Fruit fly (Drosophila melanogaster) Kc167 (cell line): ENCODE results near the gene PGS1.

Source experiments
- Myc ChIP-seq: fragments of >200 bp; optimal IDR thresholded peaks from 2 replicates; lab custom pipeline; 2017; ENCODE audit warnings: missing external identifiers
- Sin3A ChIP-seq: fragments of >200 bp; optimal IDR thresholded peaks from 2 replicates; lab custom pipeline; 2018; ENCODE audit warnings: missing external identifiers
- h ChIP-seq: fragments of >200 bp; optimal IDR thresholded peaks from 3 replicates; lab custom pipeline; 2018; ENCODE audit warnings: missing external identifiers
- insv ChIP-seq: fragments of >200 bp; optimal IDR thresholded peaks from 3 replicates; lab custom pipeline; 2018; ENCODE audit warnings: missing external identifiers
- psq ChIP-seq: fragments of >200 bp; optimal IDR thresholded peaks from 2 replicates; lab custom pipeline; 2017; ENCODE audit warnings: missing external identifiers
- ttk ChIP-seq: sonication (Bioruptor generic); optimal IDR thresholded peaks from 2 replicates; lab custom pipeline; 2017; ENCODE audit warnings: missing external identifiers

Gene PGS1

dm6 chr3R:18745961-18746468, at the start of gene PGS1, which contains the start of gene gwl:
TSS of gene PGS1 (minus strand) at chr3R:18746041.
TSS of gene gwl (plus strand) at chr3R:18746370.
- TF ChIP-seq Sin3A (lab: Kevin White, UChicago) (no peak), Myc (no peak), ttk (lab: Kevin White, UChicago) (no peak), h (lab: Kevin White, UChicago) (no peak), insv (lab: Kevin White, UChicago) (no peak), psq (lab: Kevin White, UChicago) (no peak)

DNA sequence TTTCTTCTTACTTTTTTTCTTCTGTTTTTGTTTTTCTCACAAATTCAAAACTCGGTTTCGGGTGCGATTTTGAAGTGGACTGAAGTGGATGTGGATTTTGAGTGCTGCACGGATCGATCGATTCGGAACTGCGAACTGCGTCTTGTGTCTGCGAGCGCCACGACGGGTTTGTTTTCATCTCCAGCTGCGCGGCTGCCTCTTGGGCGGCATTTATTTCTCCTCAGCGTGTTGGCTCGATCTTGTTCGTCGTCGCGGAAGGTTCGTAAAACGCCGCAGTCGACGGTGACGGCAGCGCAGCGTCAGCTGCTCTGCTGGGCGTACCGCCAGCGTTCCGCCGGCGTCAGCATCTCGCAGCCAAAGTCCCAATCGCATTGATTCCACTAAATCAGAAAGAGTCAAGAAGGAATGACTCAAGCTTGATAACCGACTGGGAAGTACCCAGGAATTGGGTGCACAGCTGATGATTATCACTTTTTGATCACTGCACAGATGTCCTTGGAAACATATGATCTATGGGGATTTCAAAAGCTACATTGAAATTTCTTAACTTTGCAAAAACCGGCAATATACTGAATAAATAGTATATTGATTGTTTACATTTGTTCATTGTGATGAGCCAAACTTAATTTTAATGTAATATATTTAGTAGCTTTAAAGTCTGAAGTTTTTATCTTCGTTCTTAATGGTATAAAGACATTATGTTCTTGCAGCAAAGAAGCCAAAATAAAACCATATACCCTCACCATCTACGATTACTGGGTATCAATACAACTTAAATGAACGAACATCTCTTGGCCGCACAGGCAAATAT, 49.4 kb upstream of the PGS1 start, which contains the start of gene CG7720:
Gene CG7720 (minus strand): TSS at position 170 of the 811 bp plus-strand sequence.
- TF ChIP-seq insv (lab: Kevin White, UChicago) (no peak), psq (lab: Kevin White, UChicago) (no peak), h (lab: Kevin White, UChicago) (no peak), ttk (lab: Kevin White, UChicago) (no peak), Sin3A (lab: Kevin White, UChicago) (no peak), Myc (no peak)

- TF ChIP-seq h (lab: Kevin White, UChicago) = no peak
- no peak for TF ChIP-seq ttk (lab: Kevin White, UChicago)
- no peak for TF ChIP-seq psq (lab: Kevin White, UChicago)
- no peak for TF ChIP-seq Myc
- TF ChIP-seq Sin3A (lab: Kevin White, UChicago) = no peak
- no peak for TF ChIP-seq insv (lab: Kevin White, UChicago)
Measured at dm6 chr3R:18794051-18794450, 48.2 kb upstream of the PGS1 start.

- TF ChIP-seq psq (lab: Kevin White, UChicago) (no peak), ttk (lab: Kevin White, UChicago) (no peak), Sin3A (lab: Kevin White, UChicago) (no peak), insv (lab: Kevin White, UChicago) (no peak), Myc (no peak), h (lab: Kevin White, UChicago) (no peak)
Measured at dm6 chr3R:18790619-18791018, 44.8 kb upstream of the PGS1 start.

DNA sequence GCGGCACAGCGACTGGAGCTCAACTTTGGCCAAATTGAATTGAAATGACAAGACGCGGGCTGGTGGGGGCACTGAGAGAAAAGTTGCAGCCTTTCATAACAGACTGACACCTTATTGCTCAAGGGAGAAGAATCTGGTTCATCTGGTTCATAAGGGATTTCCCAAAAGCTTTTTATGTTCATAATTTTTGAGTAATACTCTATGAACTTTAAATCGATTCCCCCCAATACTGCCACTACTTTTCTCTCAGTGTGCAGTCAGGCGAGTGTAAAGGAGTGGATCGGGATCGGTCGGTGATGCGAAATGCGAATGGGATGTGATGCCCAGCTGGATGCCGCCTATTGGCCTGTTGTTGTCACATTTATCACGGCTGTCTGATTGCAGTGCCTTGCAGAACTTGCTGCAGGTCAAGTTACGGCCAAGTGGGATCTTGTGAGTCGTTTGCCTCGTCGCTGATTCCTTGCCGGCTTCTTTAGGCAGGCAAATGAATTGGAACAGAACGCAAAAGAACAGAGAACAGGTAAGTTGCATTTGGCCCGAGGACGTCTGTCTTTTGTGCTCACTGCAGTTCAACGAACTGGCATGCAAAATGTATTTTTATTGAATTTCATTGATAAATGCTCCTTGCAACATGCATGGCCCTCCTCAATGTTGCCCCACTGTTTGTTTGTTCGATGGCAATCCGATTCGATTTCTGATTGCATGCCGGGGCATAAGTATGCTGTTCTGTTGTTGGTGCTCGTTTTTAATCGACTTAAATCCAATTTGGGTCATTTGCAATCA, 42.7 kb upstream of the PGS1 start:
- TF ChIP-seq ttk (lab: Kevin White, UChicago) = no peak
- no peak for TF ChIP-seq psq (lab: Kevin White, UChicago)
- TF ChIP-seq Sin3A (lab: Kevin White, UChicago) = no peak
- no peak for TF ChIP-seq h (lab: Kevin White, UChicago)
- no peak for TF ChIP-seq insv (lab: Kevin White, UChicago)
- no peak for TF ChIP-seq Myc

- TF ChIP-seq ttk (lab: Kevin White, UChicago) = no peak
Measured at dm6 chr3R:18787237-18787636, 41.4 kb upstream of the PGS1 start.

DNA sequence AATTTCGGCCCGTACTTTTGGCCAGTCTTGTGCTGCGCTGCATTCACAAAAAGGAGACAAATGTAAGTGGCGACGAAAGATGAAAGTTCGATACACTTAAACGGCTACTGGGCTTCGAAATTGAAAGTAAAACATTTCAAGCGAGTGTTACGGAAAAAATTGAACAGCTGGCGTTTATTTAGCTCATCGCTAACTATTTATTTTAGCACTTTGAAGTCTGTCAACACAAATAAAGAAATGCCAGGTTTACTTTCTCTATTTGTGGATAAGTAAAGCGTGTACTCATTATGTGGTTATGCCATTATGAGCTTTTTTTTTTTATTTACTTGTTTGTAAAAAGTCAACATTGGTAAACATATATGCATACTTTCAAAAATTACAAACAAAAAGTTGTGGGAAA, 39.9 kb upstream of the PGS1 start:
- TF ChIP-seq h (lab: Kevin White, UChicago) = no peak
- TF ChIP-seq insv (lab: Kevin White, UChicago) = no peak
- TF ChIP-seq psq (lab: Kevin White, UChicago) = no peak
- no peak for TF ChIP-seq Sin3A (lab: Kevin White, UChicago)
- no peak for TF ChIP-seq Myc
- no peak for TF ChIP-seq ttk (lab: Kevin White, UChicago)

DNA sequence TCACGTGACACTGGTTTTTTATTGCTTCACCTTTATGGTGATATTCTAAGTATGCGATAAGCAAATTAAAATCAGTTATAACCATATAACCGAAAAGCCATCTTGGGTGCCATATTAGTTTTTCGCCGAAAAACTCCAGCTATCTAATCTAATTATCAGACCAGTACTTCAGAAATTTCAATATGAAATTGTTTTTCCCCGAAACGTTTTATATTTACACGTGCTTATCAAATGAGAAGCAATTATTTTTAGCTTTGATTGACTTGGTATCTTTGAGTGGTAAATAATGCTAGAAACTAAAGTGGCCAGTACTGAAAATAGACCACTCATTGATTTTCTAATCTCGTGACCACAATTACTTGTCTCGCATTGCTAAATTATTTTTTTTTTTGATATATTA, 37.4 kb upstream of the PGS1 start:
- TF ChIP-seq h (lab: Kevin White, UChicago) (no peak), Sin3A (lab: Kevin White, UChicago) (no peak), ttk (lab: Kevin White, UChicago) (no peak), Myc (no peak), insv (lab: Kevin White, UChicago) (no peak)

DNA sequence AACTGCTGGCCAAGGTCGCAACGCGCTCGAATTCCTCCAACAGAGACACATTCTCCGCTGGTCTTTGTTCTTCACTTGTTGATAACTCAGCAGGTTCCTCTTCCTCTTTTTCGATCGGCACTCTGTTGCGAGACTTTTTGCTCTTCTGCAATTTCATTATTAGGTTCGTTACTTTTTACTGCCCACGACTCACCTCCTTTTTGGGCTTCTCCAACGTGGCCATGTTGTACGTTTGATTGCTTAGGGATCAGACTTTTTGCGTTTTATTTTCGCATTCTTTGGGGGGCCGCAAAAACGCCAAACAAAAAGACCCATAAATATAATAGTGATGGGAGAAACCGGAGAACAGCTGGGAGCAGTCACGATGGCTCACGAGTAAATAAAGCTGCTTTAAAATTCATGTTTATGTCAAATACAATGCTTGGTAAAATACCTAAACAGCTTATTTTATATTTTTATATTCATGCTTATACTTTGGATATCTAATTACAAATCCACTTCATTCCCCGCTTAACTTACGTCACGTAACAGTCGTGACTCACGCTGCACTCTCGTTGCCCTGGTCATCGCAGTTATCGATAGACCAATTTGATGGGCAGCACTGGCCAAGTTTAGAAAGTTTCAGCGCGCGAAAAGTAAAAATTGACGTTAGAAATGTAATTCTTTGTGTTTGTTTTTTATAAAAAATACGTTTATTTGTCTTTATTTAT, 12.9 kb upstream of the PGS1 start, which contains the start of gene Epg5:
Gene Epg5 (minus strand): TSS at position 326 of the 710 bp plus-strand sequence.
- TF ChIP-seq insv (lab: Kevin White, UChicago) = no peak

DNA sequence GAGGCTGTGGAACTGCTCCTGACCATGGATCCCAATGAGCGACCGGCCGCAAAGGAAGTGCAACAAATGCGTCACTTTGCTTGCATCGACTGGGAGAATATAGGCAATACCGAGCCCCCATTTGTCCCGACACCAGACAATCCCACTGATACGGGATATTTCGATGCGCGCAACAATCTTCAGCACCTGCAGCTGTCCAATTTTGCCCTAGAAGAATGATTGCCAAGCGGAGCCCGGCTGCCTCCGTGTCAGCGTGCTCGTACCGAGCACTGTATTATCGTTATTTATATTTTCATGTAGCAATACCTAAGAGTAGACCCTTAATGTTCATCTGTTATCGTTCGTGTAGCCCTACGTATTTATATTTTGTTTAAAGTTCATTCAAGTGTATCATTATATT, 3.9 kb upstream of the PGS1 start:
- TF ChIP-seq insv (lab: Kevin White, UChicago) = no peak
- no peak for TF ChIP-seq h (lab: Kevin White, UChicago)
- no peak for TF ChIP-seq Sin3A (lab: Kevin White, UChicago)
- TF ChIP-seq ttk (lab: Kevin White, UChicago) = no peak
- TF ChIP-seq Myc = no peak
- TF ChIP-seq psq (lab: Kevin White, UChicago) = no peak

DNA sequence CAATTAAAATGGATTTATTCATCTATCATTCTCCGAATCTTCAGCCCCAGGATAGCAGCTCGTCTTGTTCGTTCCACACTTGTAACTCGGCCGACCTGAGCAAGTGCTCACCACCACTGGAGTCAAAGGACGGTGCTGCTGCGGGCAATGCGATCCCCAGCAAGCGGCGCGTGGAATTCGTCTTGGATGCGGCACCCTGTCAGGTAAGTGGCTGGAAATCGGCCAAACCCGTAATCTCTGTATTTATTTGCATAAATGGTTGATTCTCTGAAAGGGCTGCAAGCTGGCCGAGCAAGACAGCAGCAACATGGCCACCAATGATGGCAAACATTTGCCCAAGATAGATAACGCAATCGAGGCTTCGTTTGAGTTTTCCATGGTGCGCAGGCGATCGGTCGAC, 2.2 kb upstream of the PGS1 start:
- no peak for TF ChIP-seq h (lab: Kevin White, UChicago)
- no peak for TF ChIP-seq Myc
- TF ChIP-seq insv (lab: Kevin White, UChicago) = no peak
